Fruit fly (Drosophila melanogaster) whole organism: ENCODE data around the gene mRpL23.

Experiments used
- Dll ChIP-seq: fragments of >200 bp; optimal IDR thresholded peaks from 2 replicates; lab custom pipeline; 2017
- usp ChIP-seq: fragments of >200 bp; optimal IDR thresholded peaks from 2 replicates; lab custom pipeline; 2017; ENCODE audit warnings: missing biosample characterization, missing genetic modification characterization, mixed read lengths

DNA sequence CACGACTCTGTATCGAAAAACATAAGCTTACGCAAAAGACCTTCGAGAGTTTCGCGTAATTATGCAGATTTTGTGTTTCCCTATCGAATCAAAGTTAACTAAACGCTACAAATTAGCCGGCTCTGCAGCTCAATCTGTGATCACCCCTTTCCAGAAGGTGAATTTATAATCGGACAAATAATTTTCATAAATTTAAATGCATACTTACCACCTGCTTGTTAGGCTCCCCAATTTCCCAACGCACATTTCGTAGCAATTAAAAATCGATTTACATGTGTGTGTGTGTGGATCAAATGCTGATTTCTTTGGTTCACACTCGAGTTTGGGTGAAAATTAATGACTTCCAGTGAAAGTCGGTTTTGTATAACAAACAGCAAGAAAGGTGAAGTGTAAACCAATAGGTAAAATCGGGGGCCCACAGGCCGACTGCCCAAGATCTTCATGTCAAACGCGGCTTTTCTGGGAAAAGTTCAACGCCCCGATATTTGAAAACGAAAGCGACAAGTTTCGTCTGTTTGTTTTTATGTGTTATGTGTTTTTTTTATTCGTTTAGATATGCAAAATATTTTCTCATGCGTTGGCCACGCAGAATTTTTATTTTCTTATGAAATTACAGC lies 24.2 kb upstream of the mRpL23 start:
- no peak for TF ChIP-seq usp (GFP tag; lab: Kevin White, UChicago)
- no peak for TF ChIP-seq Dll (lab: Kevin White, UChicago)
